Worm (Caenorhabditis elegans) whole organism, mixed stage, embryonic: ENCODE data around the gene tsp-12.

Experiments
- elt-1 ChIP-seq: sonication (generic microtip); optimal IDR thresholded peaks from 2 replicates; lab custom pipeline; 2017; ENCODE audit warnings: missing genetic modification characterization, mild to moderate bottlenecking, missing compliant biosample characterization, antibody characterized with exemption, moderate library complexity, borderline replicate concordance; ENCODE audit not compliant: insufficient read depth
- elt-3 ChIP-seq: fragments of 150-350 bp; optimal IDR thresholded peaks from 2 replicates; lab custom pipeline; 2014; ENCODE audit warnings: missing biosample characterization, missing genetic modification characterization
- nhr-76 ChIP-seq: sonication (generic microtip); optimal IDR thresholded peaks from 2 replicates; lab custom pipeline; 2017; ENCODE audit warnings: missing biosample characterization, missing genetic modification characterization

ce11 chrIV:10129957-10130356 is 20.4 kb downstream of the tsp-12 start, which contains the start of gene glt-3:
- TF ChIP-seq nhr-76 (no peak), elt-3 (no peak), elt-1 (tag; lab: Kevin White, UChicago) (no peak)
